Worm (Caenorhabditis elegans): ENCODE data around the gene T04G9.7.

- TF ChIP-seq ces-1 (GFP tag; optimal IDR thresholded peaks at IDR 0.05) (no peak), elt-3 (tag; optimal IDR thresholded peaks at IDR 0.05) (no peak), sptf-1 (tag; optimal IDR thresholded peaks at IDR 0.05) (no peak), sem-2 (GFP tag; optimal IDR thresholded peaks at IDR 0.05) (no peak), unc-62 (GFP tag; optimal IDR thresholded peaks at IDR 0.05) (no peak)
Observed at ce11 chrX:729062-729461, 41.6 kb upstream of the T04G9.7 start.

All from whole organism, mixed stage, embryonic.